Worm (Caenorhabditis elegans): Measurements from ENCODE around the gene sri-40.
"Not testable (repeated sequence)": the region's sequence is repeated elsewhere in the genome, so short reads cannot be mapped to it uniquely, and the experiment has no call there.

DNA sequence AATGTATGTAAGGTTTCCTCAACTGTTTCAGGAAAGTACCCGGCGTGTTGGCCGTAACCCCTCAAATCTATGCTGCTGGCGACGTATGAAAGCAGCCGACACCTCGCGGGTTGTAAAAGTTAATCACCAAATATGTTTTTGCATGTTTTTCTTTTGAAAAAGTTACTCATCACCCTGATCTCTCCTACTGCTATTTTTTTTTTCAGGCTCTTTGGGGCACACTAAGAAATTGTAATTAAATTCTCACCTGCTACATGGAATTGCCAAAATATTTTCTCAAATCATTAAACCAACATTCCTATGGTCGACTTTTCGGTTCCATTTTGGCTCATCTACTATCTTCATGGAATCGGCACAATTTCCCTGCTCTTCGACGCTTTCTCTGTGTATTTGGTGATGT, 7.1 kb downstream of the sri-40 start, which contains the start of gene sri-78:
- not testable (repeated sequence) for TF ChIP-seq pha-4, hlh-15, lin-11, ceh-34 (tag; optimal IDR thresholded peaks at IDR 0.05)
